Worm (Caenorhabditis elegans) whole organism, young adult: Measurements from ENCODE around the gene T05A8.6.

Experiments used
- Y53F4B.3 ChIP-seq: fragments of 200-800 bp; sonication (Bioruptor generic); IDR thresholded peaks from 2 replicates; pipeline ENCODE4 v1.3.6; 2022; ENCODE audit warnings: missing genetic modification reagents, missing genetic modification characterization, missing compliant biosample characterization
- Y53G8AR.9 ChIP-seq: fragments of 200-800 bp; sonication (Bioruptor generic); conservative IDR thresholded peaks from 2 replicates; pipeline ENCODE4 v1.3.6; 2022; ENCODE audit warnings: missing genetic modification reagents, missing genetic modification characterization, missing compliant biosample characterization
- Y79H2A.3 ChIP-seq: fragments of 200-800 bp; sonication (Bioruptor generic); conservative IDR thresholded peaks from 2 replicates; pipeline ENCODE4 v1.3.6; 2022; ENCODE audit warnings: missing genetic modification reagents, missing genetic modification characterization, missing compliant biosample characterization
- cebp-2 ChIP-seq: fragments of 200-800 bp; sonication (Bioruptor generic); IDR thresholded peaks from 2 replicates; pipeline ENCODE4 v1.3.6; 2022; ENCODE audit warnings: missing genetic modification characterization, missing compliant biosample characterization
- ceh-58 ChIP-seq: fragments of 200-800 bp; sonication (Bioruptor generic); IDR thresholded peaks from 2 replicates; pipeline ENCODE4 v1.3.6; 2022; ENCODE audit warnings: missing genetic modification characterization, missing compliant biosample characterization
- dpl-1 ChIP-seq: fragments of 150-350 bp; optimal IDR thresholded peaks from 2 replicates; lab custom pipeline; 2014; ENCODE audit warnings: missing biosample characterization, missing genetic modification reagents, missing genetic modification characterization
- egl-44 ChIP-seq: fragments of 200-800 bp; sonication (Bioruptor generic); IDR thresholded peaks from 2 replicates; pipeline ENCODE4 v1.3.6; 2022; ENCODE audit warnings: missing genetic modification reagents, missing genetic modification characterization, missing compliant biosample characterization
- him-1 ChIP-seq: sonication (generic microtip); optimal IDR thresholded peaks from 2 replicates; lab custom pipeline; 2016; ENCODE audit warnings: missing genotype, missing genetic modification reagents, missing genetic modification characterization, missing compliant biosample characterization
- hmg-20 ChIP-seq: fragments of 200-800 bp; sonication (Bioruptor generic); IDR thresholded peaks from 2 replicates; pipeline ENCODE4 v1.3.6; 2022; ENCODE audit warnings: missing genetic modification reagents, missing genetic modification characterization, missing compliant biosample characterization
- madf-6 ChIP-seq: fragments of 200-800 bp; sonication (Bioruptor generic); IDR thresholded peaks from 2 replicates; pipeline ENCODE4 v1.3.6; 2022; ENCODE audit warnings: missing genetic modification reagents, missing genetic modification characterization, missing compliant biosample characterization
- rcor-1 ChIP-seq: fragments of 200-800 bp; sonication (Bioruptor generic); IDR thresholded peaks from 2 replicates; pipeline ENCODE4 v1.3.6; 2022; ENCODE audit warnings: missing genetic modification reagents, missing genetic modification characterization, missing compliant biosample characterization
- xnd-1 ChIP-seq: sonication (generic microtip); optimal IDR thresholded peaks from 2 replicates; lab custom pipeline; 2016; ENCODE audit warnings: missing genotype, missing genetic modification reagents, missing genetic modification characterization, missing compliant biosample characterization
- ztf-26 ChIP-seq: sonication (generic microtip); optimal IDR thresholded peaks from 2 replicates; lab custom pipeline; 2017; ENCODE audit warnings: missing genetic modification characterization, missing compliant biosample characterization

- TF ChIP-seq cebp-2 (no peak), Y79H2A.3 (GFP tag; lab: Robert Waterston, UW) (no peak), egl-44 (GFP tag; lab: Robert Waterston, UW) (no peak), hmg-20 (GFP tag; lab: Robert Waterston, UW) (no peak), him-1 (tag; lab: Kevin White, UChicago) (no peak), ceh-58 (GFP tag; lab: Robert Waterston, UW) (no peak), dpl-1 (GFP tag; lab: Kevin White, UChicago) (no peak), ztf-26 (tag; lab: Kevin White, UChicago) (no peak), rcor-1 (GFP tag; lab: Robert Waterston, UW) (no peak), madf-6 (GFP tag; lab: Robert Waterston, UW) (no peak), Y53G8AR.9 (GFP tag; lab: Robert Waterston, UW) (no peak), Y53F4B.3 (GFP tag; lab: Robert Waterston, UW) (no peak), xnd-1 (tag; lab: Kevin White, UChicago) (no peak)
These were observed 31.6 kb downstream of the T05A8.6 start, which contains the start of gene Y47G7B.2 for ce11 chrII:2707872-2708271.
